Fruit fly (Drosophila melanogaster) whole organism, embryonic: ENCODE data around the gene CG2772.
A peak's percentile ranks its signal among the peaks of the same experiment; 100 is the strongest.

Source experiments
- Aef1 ChIP-seq: fragments of 200-800 bp; sonication (Bioruptor generic); IDR thresholded peaks from 3 replicates; pipeline ENCODE4 v1.3.6; 2022; ENCODE audit warnings: missing biosample characterization, missing genetic modification characterization
- Asciz ChIP-seq: fragments of 200-800 bp; sonication (Bioruptor generic); optimal IDR thresholded peaks from 2 replicates; lab custom pipeline; 2017; ENCODE audit warnings: missing biosample characterization, mild to moderate bottlenecking, missing genetic modification characterization, missing genetic modification reagents
- Blimp-1 ChIP-seq: fragments of 200-800 bp; sonication (Bioruptor generic); optimal IDR thresholded peaks from 3 replicates; lab custom pipeline; 2018; ENCODE audit warnings: missing biosample characterization, missing genetic modification characterization, mild to moderate bottlenecking, moderate library complexity, missing genetic modification reagents
- CG15073 ChIP-seq: fragments of 200-800 bp; sonication (Bioruptor generic); optimal IDR thresholded peaks from 2 replicates; lab custom pipeline; 2016; ENCODE audit warnings: missing biosample characterization, missing genetic modification characterization
- CG1602 ChIP-seq: fragments of 200-800 bp; sonication (Bioruptor generic); optimal IDR thresholded peaks from 3 replicates; lab custom pipeline; 2016; ENCODE audit warnings: missing biosample characterization, missing genetic modification characterization
- CG17359 ChIP-seq: fragments of 200-800 bp; sonication (Bioruptor generic); optimal IDR thresholded peaks from 3 replicates; lab custom pipeline; 2018; ENCODE audit warnings: missing biosample characterization, mild to moderate bottlenecking, missing genetic modification characterization, moderate library complexity
- CG18011 ChIP-seq: fragments of 200-800 bp; sonication (Bioruptor generic); optimal IDR thresholded peaks from 2 replicates; lab custom pipeline; 2017; ENCODE audit warnings: missing biosample characterization, missing genetic modification characterization, mild to moderate bottlenecking, moderate library complexity, missing genotype
- CG18262 ChIP-seq: fragments of 200-800 bp; optimal IDR thresholded peaks from 3 replicates; lab custom pipeline; 2019; ENCODE audit warnings: missing biosample characterization, mild to moderate bottlenecking, missing genetic modification characterization, moderate library complexity
- CG2120 ChIP-seq: fragments of 200-800 bp; sonication (Bioruptor generic); optimal IDR thresholded peaks from 3 replicates; lab custom pipeline; 2016; ENCODE audit warnings: missing biosample characterization, missing genetic modification characterization
- CG2129 ChIP-seq: fragments of 200-800 bp; sonication (Bioruptor generic); IDR thresholded peaks from 2 replicates; pipeline ENCODE4 v1.3.6; 2022; ENCODE audit warnings: missing biosample characterization, missing genetic modification characterization; ENCODE audit not compliant: partially characterized antibody
- CG31441 ChIP-seq: fragments of 200-800 bp; sonication (Bioruptor generic); IDR thresholded peaks from 2 replicates; pipeline ENCODE4 v1.3.6; 2022; ENCODE audit warnings: missing biosample characterization, missing genetic modification characterization
- CG32772 ChIP-seq: fragments of 200-800 bp; sonication (Bioruptor generic); IDR thresholded peaks from 2 replicates; pipeline ENCODE4 v1.3.6; 2022; ENCODE audit warnings: missing biosample characterization, missing genetic modification characterization
- CG33557 ChIP-seq: fragments of 200-800 bp; sonication (Bioruptor generic); optimal IDR thresholded peaks from 2 replicates; lab custom pipeline; 2019; ENCODE audit warnings: missing biosample characterization, mild to moderate bottlenecking, missing genetic modification characterization, moderate library complexity
- CG4617 ChIP-seq: fragments of 200-800 bp; sonication (Bioruptor generic); optimal IDR thresholded peaks from 3 replicates; lab custom pipeline; 2016; ENCODE audit warnings: missing biosample characterization, missing genetic modification characterization, borderline replicate concordance
- CG5180 ChIP-seq: fragments of 200-800 bp; sonication (Bioruptor generic); optimal IDR thresholded peaks from 3 replicates; lab custom pipeline; 2017; ENCODE audit warnings: missing biosample characterization, missing genetic modification characterization, mild to moderate bottlenecking, moderate library complexity, missing genetic modification reagents
- CG5953 ChIP-seq: fragments of 200-800 bp; sonication (Bioruptor generic); IDR thresholded peaks from 2 replicates; pipeline ENCODE4 v1.3.6; 2022; ENCODE audit warnings: missing biosample characterization, missing genetic modification characterization
- CG6254 ChIP-seq: fragments of 200-800 bp; sonication (Bioruptor generic); optimal IDR thresholded peaks from 3 replicates; lab custom pipeline; 2017; ENCODE audit warnings: mild to moderate bottlenecking, missing biosample characterization, missing genetic modification reagents, missing genetic modification characterization
- CG7357 ChIP-seq: fragments of 200-800 bp; sonication (Bioruptor generic); IDR thresholded peaks from 3 replicates; pipeline ENCODE4 v1.3.6; 2022; ENCODE audit warnings: missing biosample characterization, missing genetic modification characterization
- CG8290 ChIP-seq, 3 experiments: fragments of 200-800 bp; sonication (Bioruptor generic); optimal IDR thresholded peaks; 2 replicates each; lab custom pipeline; 2016 to 2019; ENCODE audit warnings: missing biosample characterization in 3 of 3, missing genetic modification characterization in 3 of 3, mild to moderate bottlenecking in 2 of 3, moderate library complexity in 1 of 3
- CG8359 ChIP-seq: fragments of 200-800 bp; sonication (Bioruptor generic); optimal IDR thresholded peaks from 2 replicates; lab custom pipeline; 2017; ENCODE audit warnings: missing biosample characterization, mild to moderate bottlenecking, missing genetic modification characterization, borderline replicate concordance
- CG8388 ChIP-seq: fragments of 200-800 bp; sonication (Bioruptor generic); optimal IDR thresholded peaks from 2 replicates; lab custom pipeline; 2019; ENCODE audit warnings: missing biosample characterization, mild to moderate bottlenecking, missing genetic modification characterization, moderate library complexity
- CG9932 ChIP-seq: fragments of 200-800 bp; sonication (Bioruptor generic); IDR thresholded peaks from 2 replicates; pipeline ENCODE4 v1.3.6; 2022; ENCODE audit warnings: missing biosample characterization, missing genetic modification characterization
- CTCF ChIP-seq: fragments of 200-800 bp; sonication (Bioruptor generic); optimal IDR thresholded peaks from 2 replicates; lab custom pipeline; 2017; ENCODE audit warnings: missing biosample characterization, mild to moderate bottlenecking, missing genetic modification characterization, moderate library complexity
- D19A ChIP-seq: fragments of 200-800 bp; optimal IDR thresholded peaks from 3 replicates; lab custom pipeline; 2019; ENCODE audit warnings: missing biosample characterization, mild to moderate bottlenecking, missing genetic modification characterization, moderate library complexity
- Deaf1 ChIP-seq: fragments of 200-800 bp; optimal IDR thresholded peaks from 3 replicates; lab custom pipeline; 2019; ENCODE audit warnings: missing biosample characterization, mild to moderate bottlenecking, missing genetic modification characterization, moderate library complexity
- Dref ChIP-seq: fragments of 200-800 bp; sonication (Bioruptor generic); IDR thresholded peaks from 2 replicates; pipeline ENCODE4 v1.3.6; 2022; ENCODE audit warnings: missing biosample characterization, missing genetic modification characterization
- Drgx ChIP-seq: fragments of 200-800 bp; sonication (Bioruptor generic); IDR thresholded peaks from 2 replicates; pipeline ENCODE4 v1.3.6; 2022; ENCODE audit warnings: missing biosample characterization, missing genetic modification characterization
- Fer2 ChIP-seq: fragments of 200-800 bp; sonication (Bioruptor generic); optimal IDR thresholded peaks from 2 replicates; lab custom pipeline; 2018; ENCODE audit warnings: missing biosample characterization, mild to moderate bottlenecking, missing genetic modification characterization, moderate library complexity
- HHEX ChIP-seq: fragments of 200-800 bp; sonication (Bioruptor generic); optimal IDR thresholded peaks from 3 replicates; lab custom pipeline; 2017; ENCODE audit warnings: missing biosample characterization, mild to moderate bottlenecking, missing genetic modification characterization, missing genetic modification reagents
- Sin3A ChIP-seq: fragments of >200 bp; optimal IDR thresholded peaks from 2 replicates; lab custom pipeline; 2018
- Sox102F ChIP-seq: fragments of 200-800 bp; sonication (Bioruptor generic); optimal IDR thresholded peaks from 2 replicates; lab custom pipeline; 2018; ENCODE audit warnings: missing biosample characterization, mild to moderate bottlenecking, missing genetic modification characterization, moderate library complexity
- ash1 ChIP-seq: fragments of 200-800 bp; sonication (Bioruptor generic); optimal IDR thresholded peaks from 2 replicates; lab custom pipeline; 2018; ENCODE audit warnings: missing biosample characterization, mild to moderate bottlenecking, missing genetic modification characterization
- chif ChIP-seq, 2 experiments: fragments of 200-800 bp; sonication (Bioruptor generic); optimal IDR thresholded peaks; 3 replicates each; lab custom pipeline; 2016; ENCODE audit warnings: missing biosample characterization in 2 of 2, missing genetic modification characterization in 2 of 2
- da ChIP-seq: fragments of 200-800 bp; sonication (Bioruptor generic); optimal IDR thresholded peaks from 2 replicates; lab custom pipeline; 2016; ENCODE audit warnings: missing biosample characterization, missing genetic modification characterization
- gcm2 ChIP-seq: fragments of 200-800 bp; sonication (Bioruptor generic); optimal IDR thresholded peaks from 2 replicates; lab custom pipeline; 2016; ENCODE audit warnings: missing biosample characterization, missing genetic modification characterization
- hbn ChIP-seq: fragments of 200-800 bp; sonication (Bioruptor generic); IDR thresholded peaks from 2 replicates; pipeline ENCODE4 v1.3.6; 2022; ENCODE audit warnings: missing biosample characterization, missing genetic modification characterization; ENCODE audit not compliant: partially characterized antibody
- inv ChIP-seq: fragments of 200-800 bp; sonication (Bioruptor generic); IDR thresholded peaks from 2 replicates; pipeline ENCODE4 v1.3.6; 2022; ENCODE audit warnings: missing biosample characterization, missing genetic modification characterization; ENCODE audit not compliant: partially characterized antibody
- jumu ChIP-seq: fragments of 200-800 bp; sonication (Bioruptor generic); optimal IDR thresholded peaks from 3 replicates; lab custom pipeline; 2016; ENCODE audit warnings: missing biosample characterization, missing genetic modification characterization
- pan ChIP-seq, 4 experiments: fragments of >200 bp in 3 of 4; fragments of 200-800 bp in 1 of 4; sonication (Bioruptor generic) in 1 of 4; optimal IDR thresholded peaks in 3 of 4; IDR thresholded peaks in 1 of 4; 2 replicates each; pipeline versions ENCODE4 v1.3.6 to Lab custom; 2017 to 2022; ENCODE audit warnings: missing biosample characterization in 2 of 4, missing genetic modification characterization in 2 of 4, mixed read lengths in 1 of 4
- psq ChIP-seq: fragments of 200-800 bp; sonication (Bioruptor generic); optimal IDR thresholded peaks from 2 replicates; lab custom pipeline; 2017; ENCODE audit warnings: missing biosample characterization, missing genetic modification characterization
- sc ChIP-seq, 3 experiments: fragments of >200 bp in 2 of 3; fragments of 200-800 bp in 1 of 3; sonication (Bioruptor generic) in 1 of 3; optimal IDR thresholded peaks; 2 replicates in 2 of 3; 3 replicates in 1 of 3; lab custom pipeline; 2017; ENCODE audit warnings: mild to moderate bottlenecking in 1 of 3, missing biosample characterization in 1 of 3, missing genetic modification characterization in 1 of 3, missing genetic modification reagents in 1 of 3
- ssp ChIP-seq: fragments of 200-800 bp; sonication (Bioruptor generic); IDR thresholded peaks from 2 replicates; pipeline ENCODE4 v1.3.6; 2022; ENCODE audit warnings: missing biosample characterization, missing genetic modification characterization
- tio ChIP-seq: fragments of 200-800 bp; sonication (Bioruptor generic); optimal IDR thresholded peaks from 2 replicates; lab custom pipeline; 2017; ENCODE audit warnings: missing biosample characterization, missing genetic modification characterization, inconsistent platforms
- ttk ChIP-seq: fragments of 200-800 bp; sonication (Bioruptor generic); IDR thresholded peaks from 2 replicates; pipeline ENCODE4 v2.1.2; 2022; ENCODE audit warnings: missing biosample characterization, missing genetic modification characterization
- yki ChIP-seq: fragments of >200 bp; optimal IDR thresholded peaks from 3 replicates; lab custom pipeline; 2018

Gene CG2772

DNA sequence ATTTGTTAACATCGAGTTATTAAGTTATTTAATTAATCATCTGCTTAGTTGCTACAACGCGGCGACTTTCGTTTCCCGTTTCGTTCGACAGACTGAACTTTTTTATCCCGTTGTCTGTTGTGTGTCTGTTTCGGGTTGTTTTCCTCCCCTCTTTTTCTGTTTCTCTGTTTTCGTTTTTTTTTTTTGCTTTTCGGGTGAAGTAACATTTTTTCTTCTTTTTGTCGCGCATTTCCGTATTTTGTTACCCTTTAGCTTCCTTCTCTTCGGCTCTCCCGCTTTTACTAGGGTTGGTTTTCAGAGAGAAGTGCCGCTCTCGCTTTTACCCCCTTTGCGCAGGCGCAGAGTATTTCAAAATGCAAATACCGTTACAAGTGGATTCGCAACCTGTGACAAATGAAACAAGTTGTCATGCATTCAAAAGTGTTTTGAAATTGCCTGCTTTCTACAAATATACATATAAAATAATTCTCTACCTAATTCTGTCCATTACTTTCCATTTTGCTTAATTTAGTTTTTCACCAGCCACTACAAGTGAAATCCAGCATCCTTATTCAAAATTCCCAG, 19.0 kb upstream of the CG2772 start, which contains the start of gene Pgant2 (continued):
- TF ChIP-seq Dref (GFP tag; lab: Robert Waterston, UW): no peak
- TF ChIP-seq, all 482 proteins: peak for 10

DNA sequence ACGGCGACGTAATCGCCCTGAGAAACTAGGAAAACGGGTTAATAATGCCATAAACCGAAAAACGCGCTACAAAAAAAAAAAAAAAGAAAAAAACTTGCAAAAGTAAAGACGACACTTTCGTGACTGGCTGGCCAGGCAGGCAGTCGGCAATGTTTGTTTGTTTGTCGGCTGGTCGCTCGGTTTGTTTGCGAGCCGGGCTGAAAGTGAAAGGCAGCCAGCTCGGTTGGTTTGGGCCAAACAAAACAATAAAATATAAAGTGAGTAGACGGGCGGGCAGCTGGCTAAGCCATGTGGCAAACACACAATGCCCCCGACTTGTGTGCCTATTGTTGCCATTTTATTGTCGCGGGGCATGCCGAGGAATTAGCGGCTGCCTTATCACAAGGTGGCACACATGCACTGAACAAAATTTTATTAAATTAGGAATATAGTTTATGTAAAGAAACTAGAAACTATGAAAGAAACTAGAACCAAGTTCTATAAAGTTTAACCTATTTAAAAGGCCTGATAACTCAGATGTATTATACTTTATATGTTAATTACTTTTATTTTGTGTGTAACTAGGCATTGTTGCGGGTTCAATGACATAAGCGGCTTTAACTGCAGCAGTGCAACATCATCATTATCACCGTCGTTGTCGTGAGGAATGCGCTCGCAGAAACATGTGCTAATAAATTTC, 17.2 kb upstream of the CG2772 start:
- TF ChIP-seq CG18011 (GFP tag; lab: Kevin White, UChicago) (no peak), Sox102F (GFP tag; lab: Kevin White, UChicago) (peak; percentile 6), CG9932 (GFP tag; lab: Robert Waterston, UW) (no peak), ssp (GFP tag; lab: Robert Waterston, UW) (no peak), Fer2 (tag; lab: Kevin White, UChicago) (no peak), Sin3A (lab: Kevin White, UChicago) (no peak), CG4617 (GFP tag; lab: Kevin White, UChicago) (no peak), HHEX (no peak), CG6254 (GFP tag; lab: Kevin White, UChicago) (no peak), CG33557 (GFP tag; lab: Kevin White, UChicago) (no peak), Drgx (GFP tag; lab: Robert Waterston, UW) (peak; percentile 59), pan (optimal IDR thresholded peaks at IDR 0.05; lab: Kevin White, UChicago) (no peak), pan (GFP tag; optimal IDR thresholded peaks at IDR 0.05 in 1 of 2, IDR thresholded peaks at IDR 0.05 in 1 of 2) (no peak), da (GFP tag; lab: Kevin White, UChicago) (no peak), Deaf1 (tag; lab: Kevin White, UChicago) (peak; percentile 52), ash1 (GFP tag; lab: Kevin White, UChicago) (no peak), CG31441 (GFP tag; lab: Robert Waterston, UW) (0 out of 2 replicates have a peak, but pooled peaks have one; percentile 15), Blimp-1 (GFP tag; lab: Kevin White, UChicago) (peak; percentile 79), D19A (no peak), Asciz (no peak), CG8359 (GFP tag; lab: Kevin White, UChicago) (no peak), CG17359 (no peak), inv (GFP tag; lab: Robert Waterston, UW) (no peak), CG5180 (GFP tag; lab: Kevin White, UChicago) (peak; percentile 39)
- TF ChIP-seq, all 482 proteins: peak for 6

DNA sequence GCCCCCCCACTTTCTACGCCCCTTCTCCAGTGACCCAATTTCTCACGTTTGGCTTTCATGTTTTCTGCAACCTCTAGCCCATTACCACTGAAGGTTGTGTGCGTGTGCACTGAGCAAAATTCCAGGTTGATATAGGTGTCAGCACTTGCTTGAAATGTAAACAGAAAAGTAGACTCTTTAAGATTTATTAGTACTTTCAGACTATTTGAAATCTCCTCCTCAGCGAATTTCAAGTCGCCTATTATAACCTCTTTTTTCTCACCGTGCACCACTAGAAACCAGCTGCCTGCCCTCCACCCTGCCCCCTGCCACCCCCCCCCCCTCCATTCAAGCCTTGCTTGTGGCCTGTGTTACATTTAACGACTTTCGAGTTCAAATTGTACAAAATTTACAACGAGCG, 10.7 kb upstream of the CG2772 start:
- TF ChIP-seq yki (lab: Kevin White, UChicago) (no peak), CG18262 (peak; percentile 60), jumu (peak; percentile 36), CG2120 (GFP tag; lab: Kevin White, UChicago) (no peak), CG1602 (peak; percentile 2), psq (GFP tag; lab: Kevin White, UChicago) (no peak), CG7357 (GFP tag; lab: Robert Waterston, UW) (peak; percentile 35; the same call in 1 of the 3 replicates), HHEX (no peak), ttk (GFP tag; lab: Robert Waterston, UW) (peak; percentile 62), CG2129 (GFP tag; lab: Robert Waterston, UW) (no peak), CG32772 (0 out of 2 replicates have a peak, but pooled peaks have one; percentile 49), Aef1 (GFP tag; lab: Robert Waterston, UW) (peak; percentile 28; the same call in 1 of the 3 replicates), gcm2 (GFP tag; lab: Kevin White, UChicago) (no peak), chif (GFP tag; optimal IDR thresholded peaks at IDR 0.05; lab: Kevin White, UChicago) (peak; percentile 12 to 39), CG8290 (GFP tag; optimal IDR thresholded peaks at IDR 0.05; lab: Kevin White, UChicago) (no peak), CG8290 (tag; optimal IDR thresholded peaks at IDR 0.05; lab: Kevin White, UChicago) (no peak), sc (optimal IDR thresholded peaks at IDR 0.05; lab: Kevin White, UChicago) (no peak), sc (GFP tag; optimal IDR thresholded peaks at IDR 0.05; lab: Kevin White, UChicago) (peak; percentile 2), CTCF (GFP tag; lab: Kevin White, UChicago) (no peak), tio (GFP tag; lab: Kevin White, UChicago) (no peak), CG15073 (no peak), hbn (GFP tag; lab: Robert Waterston, UW) (no peak), CG8388 (peak; percentile 17), CG5953 (GFP tag; lab: Robert Waterston, UW) (peak; percentile 33; the same call in 1 of the 2 replicates)
